In the genomic region with DNA sequence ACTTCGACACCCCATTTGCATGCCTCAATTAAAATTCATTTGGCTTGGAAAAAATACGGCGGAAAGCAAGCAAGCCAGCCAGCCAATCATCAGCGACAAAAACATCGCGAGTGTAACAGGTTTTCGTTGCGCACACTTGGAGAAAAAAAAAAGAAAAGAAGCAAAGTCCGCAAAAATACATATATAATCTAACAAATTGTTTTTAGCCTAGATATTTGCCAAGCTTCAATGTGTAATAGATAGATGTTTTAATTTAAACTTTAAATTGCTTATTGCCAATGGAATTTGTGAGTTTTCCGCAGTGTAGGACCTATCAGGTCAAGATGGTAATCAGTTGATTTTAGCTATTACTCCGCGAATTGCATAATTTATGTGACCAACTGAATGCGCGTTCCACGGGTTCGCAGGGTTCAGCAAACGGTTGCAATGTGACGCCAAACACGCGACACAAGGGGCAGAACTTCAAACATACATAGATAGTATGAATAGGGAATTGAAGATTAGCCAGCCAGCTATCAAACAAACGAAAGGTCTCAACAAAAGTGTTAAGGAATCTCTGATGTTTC, we compare ENCODE assay signal across 1 fruit fly cellular context.
TF ChIP-seq lines count a peak whose summit lies in the region.

No protein-coding gene starts in this region.

TF ChIP-seq in whole organism, embryonic, 481 proteins besides CTCF, POLR2A, EP300 and RAD21 (continued from another document and continues in another):
- peak; percentile 76 for TF ChIP-seq CG16863 (GFP tag; optimal IDR thresholded peaks at IDR 0.05; lab: Kevin White, UChicago)
- peak; percentile 69 for TF ChIP-seq org-1 (GFP tag; optimal IDR thresholded peaks at IDR 0.05; lab: Kevin White, UChicago)
- no peak for TF ChIP-seq CG15479 (GFP tag; optimal IDR thresholded peaks at IDR 0.05; lab: Kevin White, UChicago)
- peak; percentile 86 for TF ChIP-seq CG9609 (GFP tag; optimal IDR thresholded peaks at IDR 0.05; lab: Kevin White, UChicago)
- TF ChIP-seq CG8944 (GFP tag; optimal IDR thresholded peaks at IDR 0.05; lab: Kevin White, UChicago): peak; percentile 77
- peak; percentile 75 for TF ChIP-seq tio (GFP tag; optimal IDR thresholded peaks at IDR 0.05; lab: Kevin White, UChicago)
- peak; percentile 16 for TF ChIP-seq Hey (tag; optimal IDR thresholded peaks at IDR 0.05; lab: Kevin White, UChicago)
- peak; percentile 67 for TF ChIP-seq CG31388 (GFP tag; optimal IDR thresholded peaks at IDR 0.05; lab: Kevin White, UChicago)
- TF ChIP-seq CG14965 (GFP tag; optimal IDR thresholded peaks at IDR 0.05; lab: Kevin White, UChicago; ENCODE audit: borderline replicate concordance): peak; percentile 62
- TF ChIP-seq CG15601 (tag; optimal IDR thresholded peaks at IDR 0.05; lab: Kevin White, UChicago): peak; percentile 19
- peak; percentile 86 for TF ChIP-seq Rx (GFP tag; IDR thresholded peaks at IDR 0.05; lab: Robert Waterston, UW)
- peak; percentile 72; the same call in 1 of the 2 replicates for TF ChIP-seq CG8765 (GFP tag; IDR thresholded peaks at IDR 0.05; lab: Robert Waterston, UW)
- TF ChIP-seq CG10654 (GFP tag; optimal IDR thresholded peaks at IDR 0.05; lab: Kevin White, UChicago): peak; percentile 85
- TF ChIP-seq run (tag; optimal IDR thresholded peaks at IDR 0.05; lab: Kevin White, UChicago): peak; percentile 54
- TF ChIP-seq h (optimal IDR thresholded peaks at IDR 0.05; lab: Kevin White, UChicago): no peak
- peak; percentile 80 for TF ChIP-seq pb (GFP tag; optimal IDR thresholded peaks at IDR 0.05; lab: Kevin White, UChicago)
- peak; percentile 69 for TF ChIP-seq chn (GFP tag; optimal IDR thresholded peaks at IDR 0.05; lab: Kevin White, UChicago)
- TF ChIP-seq CG13624 (GFP tag; optimal IDR thresholded peaks at IDR 0.05; lab: Kevin White, UChicago): peak; percentile 90
- no peak for TF ChIP-seq twi (tag; optimal IDR thresholded peaks at IDR 0.05; lab: Kevin White, UChicago)
- peak; percentile 75 for TF ChIP-seq Hr3 (GFP tag; optimal IDR thresholded peaks at IDR 0.05; lab: Kevin White, UChicago)
- TF ChIP-seq zfh2 (GFP tag; optimal IDR thresholded peaks at IDR 0.05; lab: Kevin White, UChicago): peak; percentile 88
- TF ChIP-seq tll (GFP tag; optimal IDR thresholded peaks at IDR 0.05; lab: Kevin White, UChicago): no peak
- peak; percentile 74 for TF ChIP-seq CG13894 (tag; optimal IDR thresholded peaks at IDR 0.05; lab: Kevin White, UChicago)
- TF ChIP-seq pita (GFP tag; optimal IDR thresholded peaks at IDR 0.05; lab: Kevin White, UChicago): no peak
- peak; percentile 70 for TF ChIP-seq ab (GFP tag; optimal IDR thresholded peaks at IDR 0.05; lab: Kevin White, UChicago)
- peak; percentile 51 for TF ChIP-seq CG4360 (GFP tag; IDR thresholded peaks at IDR 0.05; lab: Robert Waterston, UW)
- peak; percentile 84 for TF ChIP-seq CG11560 (tag; IDR thresholded peaks at IDR 0.05; lab: Robert Waterston, UW)
- peak; percentile 91 for TF ChIP-seq otp (GFP tag; IDR thresholded peaks at IDR 0.05; lab: Robert Waterston, UW)
- no peak for TF ChIP-seq CG9797 (GFP tag; optimal IDR thresholded peaks at IDR 0.05; lab: Kevin White, UChicago)
- TF ChIP-seq D (optimal IDR thresholded peaks at IDR 0.05; lab: Kevin White, UChicago): no peak
- TF ChIP-seq D (GFP tag; optimal IDR thresholded peaks at IDR 0.05; lab: Kevin White, UChicago): peak; percentile 58
- peak; percentile 78 for TF ChIP-seq eyg (GFP tag; optimal IDR thresholded peaks at IDR 0.05; lab: Kevin White, UChicago)
- TF ChIP-seq maf-S (GFP tag; optimal IDR thresholded peaks at IDR 0.05; lab: Kevin White, UChicago): peak; percentile 83
- TF ChIP-seq CG12155 (GFP tag; optimal IDR thresholded peaks at IDR 0.05; lab: Kevin White, UChicago): peak; percentile 85
- TF ChIP-seq YL-1 (GFP tag; optimal IDR thresholded peaks at IDR 0.05; lab: Kevin White, UChicago): peak; percentile 16
- TF ChIP-seq trh (GFP tag; optimal IDR thresholded peaks at IDR 0.05; lab: Kevin White, UChicago): peak; percentile 66
- no peak for TF ChIP-seq mld (GFP tag; IDR thresholded peaks at IDR 0.05; lab: Robert Waterston, UW; ENCODE audit: partially characterized antibody)
- TF ChIP-seq Mes4 (GFP tag; optimal IDR thresholded peaks at IDR 0.05; lab: Kevin White, UChicago): peak; percentile 79
- peak; percentile 14 for TF ChIP-seq CG2116 (GFP tag; optimal IDR thresholded peaks at IDR 0.05; lab: Kevin White, UChicago)
- peak; percentile 94 for TF ChIP-seq CG32532 (GFP tag; IDR thresholded peaks at IDR 0.05; lab: Robert Waterston, UW)
- peak; percentile 64 for TF ChIP-seq CG3163 (GFP tag; optimal IDR thresholded peaks at IDR 0.05; lab: Kevin White, UChicago)
- peak; percentile 72 for TF ChIP-seq CG30431 (GFP tag; optimal IDR thresholded peaks at IDR 0.05; lab: Kevin White, UChicago)
- TF ChIP-seq Sox100B (GFP tag; optimal IDR thresholded peaks at IDR 0.05; lab: Kevin White, UChicago): peak; percentile 74
- peak; percentile 74 for TF ChIP-seq Gsc (GFP tag; IDR thresholded peaks at IDR 0.05; lab: Robert Waterston, UW)
- TF ChIP-seq nerfin-2 (GFP tag; IDR thresholded peaks at IDR 0.05; lab: Robert Waterston, UW; ENCODE audit: partially characterized antibody): no peak
- peak; percentile 83 for TF ChIP-seq ap (GFP tag; IDR thresholded peaks at IDR 0.05; lab: Robert Waterston, UW)
- TF ChIP-seq Ets97D (GFP tag; optimal IDR thresholded peaks at IDR 0.05; lab: Kevin White, UChicago): peak; percentile 60
- no peak for TF ChIP-seq CG8478 (optimal IDR thresholded peaks at IDR 0.05; lab: Kevin White, UChicago)
- TF ChIP-seq ATbp (GFP tag; optimal IDR thresholded peaks at IDR 0.05; lab: Kevin White, UChicago): peak; percentile 72
- peak; percentile 79 for TF ChIP-seq Atf-2 (GFP tag; optimal IDR thresholded peaks at IDR 0.05; lab: Kevin White, UChicago)
- no peak for TF ChIP-seq usp (GFP tag; optimal IDR thresholded peaks at IDR 0.05; lab: Kevin White, UChicago)
- TF ChIP-seq salm (tag; optimal IDR thresholded peaks at IDR 0.05; lab: Kevin White, UChicago): peak; percentile 61
- TF ChIP-seq CG2875 (GFP tag; optimal IDR thresholded peaks at IDR 0.05; lab: Kevin White, UChicago): peak; percentile 61
- peak; percentile 89 for TF ChIP-seq Xrp1 (GFP tag; IDR thresholded peaks at IDR 0.05; lab: Robert Waterston, UW)
- no peak for TF ChIP-seq CG14860 (GFP tag; IDR thresholded peaks at IDR 0.05; lab: Robert Waterston, UW; ENCODE audit: partially characterized antibody)
- TF ChIP-seq sr (GFP tag; IDR thresholded peaks at IDR 0.05; lab: Robert Waterston, UW): peak; percentile 80
- no peak for TF ChIP-seq pfk (GFP tag; optimal IDR thresholded peaks at IDR 0.05; lab: Kevin White, UChicago)
- TF ChIP-seq dmrt99B (tag; optimal IDR thresholded peaks at IDR 0.05; lab: Kevin White, UChicago): peak; percentile 94
- TF ChIP-seq CG43689 (GFP tag; IDR thresholded peaks at IDR 0.05; lab: Robert Waterston, UW): peak; percentile 84
- peak; percentile 77 for TF ChIP-seq Hand (GFP tag; optimal IDR thresholded peaks at IDR 0.05; lab: Kevin White, UChicago)
- TF ChIP-seq wor (GFP tag; IDR thresholded peaks at IDR 0.05; lab: Robert Waterston, UW): peak; percentile 75
- TF ChIP-seq CG16815 (GFP tag; optimal IDR thresholded peaks at IDR 0.05; lab: Kevin White, UChicago): peak; percentile 62
- peak; percentile 89 for TF ChIP-seq H2.0 (GFP tag; IDR thresholded peaks at IDR 0.05; lab: Robert Waterston, UW)
- TF ChIP-seq Trl (optimal IDR thresholded peaks at IDR 0.05; lab: Kevin White, UChicago): no peak
- TF ChIP-seq Trl (GFP tag; optimal IDR thresholded peaks at IDR 0.05; lab: Kevin White, UChicago): peak; percentile 85
- peak; percentile 74 for TF ChIP-seq sd (tag; optimal IDR thresholded peaks at IDR 0.05; lab: Kevin White, UChicago)
- no peak for TF ChIP-seq hth (optimal IDR thresholded peaks at IDR 0.05; lab: Kevin White, UChicago)
- peak; percentile 70 for TF ChIP-seq slp2 (GFP tag; optimal IDR thresholded peaks at IDR 0.05; lab: Kevin White, UChicago)
- TF ChIP-seq scrt (GFP tag; optimal IDR thresholded peaks at IDR 0.05; lab: Kevin White, UChicago): peak; percentile 84
- TF ChIP-seq bcd (GFP tag; optimal IDR thresholded peaks at IDR 0.05; lab: Kevin White, UChicago): peak; percentile 85
- TF ChIP-seq stc (GFP tag; IDR thresholded peaks at IDR 0.05; lab: Robert Waterston, UW): peak; percentile 89
- TF ChIP-seq CG14014 (GFP tag; IDR thresholded peaks at IDR 0.05; lab: Robert Waterston, UW): peak; percentile 93
- peak; percentile 31 for TF ChIP-seq CG18262 (tag; optimal IDR thresholded peaks at IDR 0.05; lab: Kevin White, UChicago)
- TF ChIP-seq CG13123 (GFP tag; optimal IDR thresholded peaks at IDR 0.05; lab: Kevin White, UChicago): peak; percentile 78
- TF ChIP-seq cas (GFP tag; IDR thresholded peaks at IDR 0.05; lab: Robert Waterston, UW): peak; percentile 86
- peak; percentile 75 for TF ChIP-seq kah (GFP tag; optimal IDR thresholded peaks at IDR 0.05; lab: Kevin White, UChicago)
- TF ChIP-seq CG17912 (GFP tag; optimal IDR thresholded peaks at IDR 0.05; lab: Kevin White, UChicago): no peak
- peak; percentile 91 to 92 for TF ChIP-seq Pdp1 (GFP tag; optimal IDR thresholded peaks at IDR 0.05; lab: Kevin White, UChicago)
- TF ChIP-seq eve (GFP tag; optimal IDR thresholded peaks at IDR 0.05; lab: Kevin White, UChicago): peak in 1 of 2 experiments; percentile 88
- peak; percentile 89 for TF ChIP-seq Fer1 (GFP tag; optimal IDR thresholded peaks at IDR 0.05; lab: Kevin White, UChicago)
- peak; percentile 80 for TF ChIP-seq NfI (GFP tag; optimal IDR thresholded peaks at IDR 0.05; lab: Kevin White, UChicago)
- peak; percentile 80 for TF ChIP-seq CG12391 (tag; optimal IDR thresholded peaks at IDR 0.05; lab: Kevin White, UChicago)
- TF ChIP-seq CG3995 (GFP tag; optimal IDR thresholded peaks at IDR 0.05; lab: Kevin White, UChicago): peak; percentile 67
- TF ChIP-seq CG18764 (GFP tag; optimal IDR thresholded peaks at IDR 0.05; lab: Kevin White, UChicago): peak; percentile 81
- no peak for TF ChIP-seq vnd (GFP tag; IDR thresholded peaks at IDR 0.05; lab: Robert Waterston, UW; ENCODE audit: partially characterized antibody)
- peak; percentile 83 for TF ChIP-seq CG12942 (GFP tag; optimal IDR thresholded peaks at IDR 0.05; lab: Kevin White, UChicago)
- TF ChIP-seq Hmx (GFP tag; optimal IDR thresholded peaks at IDR 0.05; lab: Kevin White, UChicago): peak; percentile 70
- peak; percentile 85 for TF ChIP-seq Dip3 (GFP tag; optimal IDR thresholded peaks at IDR 0.05; lab: Kevin White, UChicago)
- TF ChIP-seq schlank (tag; optimal IDR thresholded peaks at IDR 0.05; lab: Kevin White, UChicago): peak; percentile 68
- peak; percentile 55 for TF ChIP-seq CG10565 (GFP tag; optimal IDR thresholded peaks at IDR 0.05; lab: Kevin White, UChicago)
- TF ChIP-seq amos (GFP tag; IDR thresholded peaks at IDR 0.05; lab: Robert Waterston, UW; ENCODE audit: partially characterized antibody): no peak
- TF ChIP-seq CG17829 (tag; optimal IDR thresholded peaks at IDR 0.05; lab: Kevin White, UChicago): peak; percentile 55
- peak; percentile 54; the same call in 1 of the 2 replicates for TF ChIP-seq dan (GFP tag; IDR thresholded peaks at IDR 0.05; lab: Robert Waterston, UW)
- no peak for TF ChIP-seq hb (GFP tag; IDR thresholded peaks at IDR 0.05; lab: Robert Waterston, UW; ENCODE audit: partially characterized antibody)
- TF ChIP-seq ara (GFP tag; IDR thresholded peaks at IDR 0.05; lab: Robert Waterston, UW): peak; percentile 73
- peak; percentile 89 for TF ChIP-seq ken (GFP tag; IDR thresholded peaks at IDR 0.05; lab: Robert Waterston, UW)
- peak; percentile 80 for TF ChIP-seq MTF-1 (GFP tag; optimal IDR thresholded peaks at IDR 0.05; lab: Kevin White, UChicago; ENCODE audit: borderline replicate concordance)
- TF ChIP-seq HLH3B (GFP tag; IDR thresholded peaks at IDR 0.05; lab: Robert Waterston, UW): peak; percentile 93
- peak; percentile 92 for TF ChIP-seq CG11504 (tag; optimal IDR thresholded peaks at IDR 0.05; lab: Kevin White, UChicago)
- TF ChIP-seq shn (GFP tag; optimal IDR thresholded peaks at IDR 0.05; lab: Kevin White, UChicago): peak; percentile 71
- peak; percentile 90 for TF ChIP-seq so (GFP tag; IDR thresholded peaks at IDR 0.05; lab: Robert Waterston, UW)
- peak; percentile 72 for TF ChIP-seq grn (GFP tag; optimal IDR thresholded peaks at IDR 0.05; lab: Kevin White, UChicago)
- peak; percentile 69 for TF ChIP-seq ewg (GFP tag; optimal IDR thresholded peaks at IDR 0.05; lab: Kevin White, UChicago)
- TF ChIP-seq rib (GFP tag; IDR thresholded peaks at IDR 0.05; lab: Robert Waterston, UW): peak; percentile 88
- no peak for TF ChIP-seq insv (GFP tag; optimal IDR thresholded peaks at IDR 0.05; lab: Kevin White, UChicago)
- TF ChIP-seq CG6683 (GFP tag; optimal IDR thresholded peaks at IDR 0.05; lab: Kevin White, UChicago): peak; percentile 68
- peak; percentile 81 for TF ChIP-seq Gug (GFP tag; IDR thresholded peaks at IDR 0.05; lab: Robert Waterston, UW)
- TF ChIP-seq psq (GFP tag; optimal IDR thresholded peaks at IDR 0.05; lab: Kevin White, UChicago): no peak
- TF ChIP-seq HLH4C (GFP tag; IDR thresholded peaks at IDR 0.05; lab: Robert Waterston, UW; ENCODE audit: partially characterized antibody): no peak
- no peak for TF ChIP-seq cg (GFP tag; optimal IDR thresholded peaks at IDR 0.05; lab: Kevin White, UChicago)
- TF ChIP-seq Hr78 (GFP tag; optimal IDR thresholded peaks at IDR 0.05; lab: Kevin White, UChicago): peak in 1 of 2 experiments; percentile 19
- no peak for TF ChIP-seq CG10431 (GFP tag; optimal IDR thresholded peaks at IDR 0.05; lab: Kevin White, UChicago)
- no peak for TF ChIP-seq yki (optimal IDR thresholded peaks at IDR 0.05; lab: Kevin White, UChicago)
- TF ChIP-seq odd (GFP tag; optimal IDR thresholded peaks at IDR 0.05; lab: Kevin White, UChicago): peak; percentile 51
- peak; percentile 93 for TF ChIP-seq Fer3 (tag; optimal IDR thresholded peaks at IDR 0.05; lab: Kevin White, UChicago)
- peak; percentile 76 for TF ChIP-seq Taf1 (GFP tag; IDR thresholded peaks at IDR 0.05; lab: Robert Waterston, UW)
- TF ChIP-seq CG8281 (tag; optimal IDR thresholded peaks at IDR 0.05; lab: Kevin White, UChicago): peak; percentile 61
- TF ChIP-seq Deaf1 (tag; optimal IDR thresholded peaks at IDR 0.05; lab: Kevin White, UChicago): peak; percentile 28
- peak; percentile 55 for TF ChIP-seq CG8290 (GFP tag; optimal IDR thresholded peaks at IDR 0.05; lab: Kevin White, UChicago)
- TF ChIP-seq CG8290 (tag; optimal IDR thresholded peaks at IDR 0.05; lab: Kevin White, UChicago): peak in 1 of 2 experiments; percentile 84
- TF ChIP-seq ERR (GFP tag; optimal IDR thresholded peaks at IDR 0.05; lab: Kevin White, UChicago): peak; percentile 83
- TF ChIP-seq CG6765 (GFP tag; optimal IDR thresholded peaks at IDR 0.05; lab: Kevin White, UChicago): peak; percentile 58
- TF ChIP-seq CG9817 (tag; optimal IDR thresholded peaks at IDR 0.05; lab: Kevin White, UChicago): peak; percentile 87
- TF ChIP-seq CG6791 (GFP tag; IDR thresholded peaks at IDR 0.05; lab: Robert Waterston, UW; ENCODE audit: partially characterized antibody): no peak
